Worm (Caenorhabditis elegans): ENCODE measurements around the gene ddl-1.

Gene ddl-1

DNA sequence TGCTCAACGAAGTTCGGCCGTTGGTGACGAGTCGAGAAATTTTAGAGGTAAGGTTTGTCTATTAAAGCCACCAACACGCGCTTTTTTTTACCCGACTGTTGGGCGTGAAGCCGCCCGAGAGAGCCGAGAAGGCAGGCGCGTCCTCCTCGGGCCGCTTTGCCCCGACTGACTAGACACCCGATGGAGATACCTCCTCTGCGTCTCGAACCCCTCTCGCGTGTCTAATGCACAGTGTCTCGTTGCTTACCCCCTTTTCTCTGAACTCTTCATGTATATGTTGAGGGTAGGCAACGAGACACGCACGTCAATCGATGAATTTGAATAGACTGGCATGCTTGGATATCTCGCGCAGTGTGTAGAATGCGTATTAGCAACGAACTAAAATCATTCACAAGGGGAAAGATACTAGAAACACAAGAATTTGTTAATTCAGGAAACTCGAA is 13.6 kb upstream of the ddl-1 start (continued):
- TF ChIP-seq ZK546.5 (tag; optimal IDR thresholded peaks at IDR 0.05) (no peak), pha-4 (tag; optimal IDR thresholded peaks at IDR 0.05) (peak; percentile 72), nhr-237 (tag; optimal IDR thresholded peaks at IDR 0.05) (no peak), hmg-11 (tag; optimal IDR thresholded peaks at IDR 0.05) (peak; percentile 89), zag-1 (tag; optimal IDR thresholded peaks at IDR 0.05) (peak; percentile 48), pqm-1 (tag; optimal IDR thresholded peaks at IDR 0.05) (peak; percentile 46), elt-3 (tag; optimal IDR thresholded peaks at IDR 0.05) (peak in 1 of 3 experiments; percentile 82), ztf-11 (tag; optimal IDR thresholded peaks at IDR 0.05) (peak; percentile 51), unc-62 (GFP tag; optimal IDR thresholded peaks at IDR 0.05) (peak; percentile 82), nhr-11 (tag; optimal IDR thresholded peaks at IDR 0.05) (peak; percentile 20), lsy-12 (tag; optimal IDR thresholded peaks at IDR 0.05) (peak; percentile 92), ceh-9 (tag; optimal IDR thresholded peaks at IDR 0.05) (no peak), R02D3.7 (tag; optimal IDR thresholded peaks at IDR 0.05) (peak; percentile 65), nhr-28 (tag; optimal IDR thresholded peaks at IDR 0.05) (no peak), ama-1 (optimal IDR thresholded peaks at IDR 0.05) (peak; percentile 100), mml-1 (tag; optimal IDR thresholded peaks at IDR 0.05) (no peak), ztf-4 (tag; optimal IDR thresholded peaks at IDR 0.05) (peak; percentile 86)

DNA sequence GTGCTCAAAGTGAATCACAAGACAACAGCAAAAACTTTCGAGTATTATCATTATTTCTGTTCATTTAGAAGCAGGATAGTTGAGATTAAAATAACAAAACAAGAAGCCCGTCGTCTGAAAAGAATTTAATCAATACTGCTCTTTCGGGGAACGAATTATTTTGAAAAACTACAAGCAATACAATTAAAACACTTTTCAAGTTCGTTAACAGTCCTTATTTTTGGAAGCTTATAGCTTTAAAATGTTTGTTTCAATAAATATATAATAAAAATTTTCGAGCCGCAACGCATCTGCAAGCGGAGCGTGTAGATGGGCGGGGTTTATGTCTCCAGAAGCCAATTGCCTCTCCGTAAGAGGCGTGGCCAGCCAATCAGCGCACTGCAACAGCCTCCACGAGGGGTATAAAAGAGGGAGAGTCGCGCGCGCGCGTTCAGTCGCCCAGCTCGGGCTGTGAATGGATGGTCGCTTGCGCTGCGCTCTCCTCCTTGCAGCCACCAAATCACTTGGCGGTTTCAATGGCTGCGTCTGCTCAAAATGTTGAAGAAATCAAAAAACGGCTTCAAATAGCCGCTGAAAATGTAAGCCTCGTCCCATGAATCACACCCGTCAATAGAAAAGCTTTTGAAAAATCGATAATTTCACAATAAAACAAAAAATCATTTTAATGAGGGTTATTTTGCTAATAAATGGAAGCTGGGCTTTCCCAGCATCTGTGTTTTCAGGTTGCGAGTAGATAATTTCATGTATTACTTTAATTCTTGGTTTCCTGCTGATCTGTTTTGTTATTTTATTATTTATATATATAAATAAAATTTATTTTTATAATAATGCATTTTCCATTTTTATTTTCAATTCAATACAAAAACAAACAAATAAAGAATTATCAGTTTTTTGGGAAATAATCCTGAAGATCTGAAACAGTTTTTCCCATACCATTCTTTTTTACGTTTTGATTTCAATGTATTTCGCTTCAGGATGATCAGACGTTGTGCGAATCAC is 12.9 kb upstream of the ddl-1 start, which contains the start of the genes ift-43 and mdt-26:
Gene ift-43 (minus strand): TSS at position 51 of the 999 bp plus-strand sequence.
Gene mdt-26 (plus strand): TSS at position 446 of the 999 bp plus-strand sequence.
- TF ChIP-seq zag-1 (tag; optimal IDR thresholded peaks at IDR 0.05) = no peak
- TF ChIP-seq aly-2 (tag; optimal IDR thresholded peaks at IDR 0.05) = peak; percentile 76
- peak; percentile 67 for TF ChIP-seq tbx-2 (tag; optimal IDR thresholded peaks at IDR 0.05)
- TF ChIP-seq nhr-25 (tag; optimal IDR thresholded peaks at IDR 0.05) = peak; percentile 80
- peak; percentile 83 for TF ChIP-seq ceh-28 (tag; optimal IDR thresholded peaks at IDR 0.05)
- TF ChIP-seq egl-5 (tag; optimal IDR thresholded peaks at IDR 0.05) = peak; percentile 60
- TF ChIP-seq ztf-4 (tag; optimal IDR thresholded peaks at IDR 0.05) = peak; percentile 56
- TF ChIP-seq fos-1 (tag; optimal IDR thresholded peaks at IDR 0.05) = no peak
- peak; percentile 98 for TF ChIP-seq lin-39 (tag; optimal IDR thresholded peaks at IDR 0.05)
- peak; percentile 98 for TF ChIP-seq hmg-11 (tag; optimal IDR thresholded peaks at IDR 0.05)
- TF ChIP-seq lsy-12 (tag; optimal IDR thresholded peaks at IDR 0.05) = peak; percentile 74
- TF ChIP-seq daf-12 (tag; optimal IDR thresholded peaks at IDR 0.05) = no peak
- peak; percentile 73 for TF ChIP-seq pha-4 (tag; optimal IDR thresholded peaks at IDR 0.05)
- peak; percentile 2 for TF ChIP-seq pqm-1 (tag; optimal IDR thresholded peaks at IDR 0.05)
- TF ChIP-seq nfya-1 (tag; optimal IDR thresholded peaks at IDR 0.05; ENCODE audit: insufficient read depth) = peak; percentile 100
- TF ChIP-seq skn-1 (tag; optimal IDR thresholded peaks at IDR 0.05) = no peak
- TF ChIP-seq snpc-4 (tag; optimal IDR thresholded peaks at IDR 0.05) = peak; percentile 49
- TF ChIP-seq lin-15B (tag; optimal IDR thresholded peaks at IDR 0.05) = peak; percentile 80
- TF ChIP-seq fkh-10 (GFP tag; optimal IDR thresholded peaks at IDR 0.05) = peak; percentile 19
- TF ChIP-seq elt-2 (tag; optimal IDR thresholded peaks at IDR 0.05) = peak; percentile 65
- TF ChIP-seq jun-1 (tag; optimal IDR thresholded peaks at IDR 0.05) = peak; percentile 36
- TF ChIP-seq mdl-1 (tag; optimal IDR thresholded peaks at IDR 0.05) = peak; percentile 46
- TF ChIP-seq ceh-82 (tag; optimal IDR thresholded peaks at IDR 0.05) = no peak
- peak; percentile 10 for TF ChIP-seq unc-62 (GFP tag; optimal IDR thresholded peaks at IDR 0.05)
- peak; percentile 49 for TF ChIP-seq nhr-23 (tag; optimal IDR thresholded peaks at IDR 0.05)
- TF ChIP-seq ama-1 (optimal IDR thresholded peaks at IDR 0.05) = peak; percentile 100
- TF ChIP-seq elt-3 (tag; optimal IDR thresholded peaks at IDR 0.05) = no peak
- peak; percentile 78 for TF ChIP-seq nhr-43 (tag; optimal IDR thresholded peaks at IDR 0.05; ENCODE audit: poor library complexity, severe bottlenecking)

DNA sequence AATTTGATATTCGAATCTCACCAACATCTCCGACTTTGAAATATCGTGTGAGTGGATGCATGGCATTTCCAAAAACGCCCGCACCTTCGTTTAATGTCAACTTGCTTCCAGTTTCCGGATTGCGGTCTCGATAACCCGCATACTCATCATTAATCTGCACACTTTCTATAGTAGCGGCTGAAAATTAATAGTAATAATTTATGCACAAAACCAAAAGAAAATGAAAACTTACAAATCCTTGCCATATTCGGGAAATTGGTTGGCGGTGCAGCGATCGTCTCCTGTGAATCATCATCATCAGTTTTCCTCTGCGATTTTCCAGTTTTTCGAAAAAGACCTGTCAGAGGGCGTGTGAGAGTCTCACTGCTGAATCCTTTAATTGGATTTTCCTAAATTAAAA is 12.0 kb upstream of the ddl-1 start:
- TF ChIP-seq jun-1 (tag; optimal IDR thresholded peaks at IDR 0.05) (no peak), R02D3.7 (tag; optimal IDR thresholded peaks at IDR 0.05) (no peak), nhr-12 (tag; optimal IDR thresholded peaks at IDR 0.05) (no peak), nhr-237 (tag; optimal IDR thresholded peaks at IDR 0.05) (no peak), daf-12 (tag; optimal IDR thresholded peaks at IDR 0.05) (no peak), lsy-12 (tag; optimal IDR thresholded peaks at IDR 0.05) (no peak), mdl-1 (tag; optimal IDR thresholded peaks at IDR 0.05) (no peak), fkh-2 (tag; optimal IDR thresholded peaks at IDR 0.05) (no peak), lin-15B (tag; optimal IDR thresholded peaks at IDR 0.05) (no peak), hmg-11 (tag; optimal IDR thresholded peaks at IDR 0.05) (no peak), ztf-4 (tag; optimal IDR thresholded peaks at IDR 0.05) (no peak), egl-27 (tag; optimal IDR thresholded peaks at IDR 0.05) (no peak), elt-3 (tag; optimal IDR thresholded peaks at IDR 0.05) (no peak), nhr-43 (tag; optimal IDR thresholded peaks at IDR 0.05; ENCODE audit: poor library complexity, severe bottlenecking) (no peak), snpc-4 (tag; optimal IDR thresholded peaks at IDR 0.05) (no peak)
